Fruit fly (Drosophila melanogaster): ENCODE results near the gene Snoo.

Gene Snoo

DNA sequence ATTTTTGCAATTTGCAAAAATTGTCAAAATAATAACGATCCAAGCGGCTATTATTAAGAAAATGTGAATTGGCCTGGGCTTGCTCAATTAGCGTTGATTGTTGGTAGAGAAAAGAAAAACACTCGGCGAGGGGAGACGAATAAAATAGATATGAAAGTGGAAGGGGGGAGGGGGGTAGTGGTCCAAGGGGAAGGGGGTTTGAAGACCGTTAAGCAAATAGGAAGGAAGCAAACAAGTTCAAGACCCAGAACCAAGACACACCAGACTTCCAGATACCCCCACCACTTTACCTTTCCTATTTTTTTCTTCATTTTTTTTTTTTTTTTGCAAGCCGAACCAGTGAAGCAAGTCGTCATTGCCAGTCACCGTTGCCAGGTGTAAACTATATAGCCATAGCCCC, 14.7 kb downstream of the Snoo start:
- TF ChIP-seq CG17612 (GFP tag; IDR thresholded peaks at IDR 0.05) (0 out of 2 replicates have a peak, but pooled peaks have one; percentile 7), CG30020 (tag; optimal IDR thresholded peaks at IDR 0.05) (no peak), HLH54F (GFP tag; optimal IDR thresholded peaks at IDR 0.05) (no peak), CG32772 (GFP tag; IDR thresholded peaks at IDR 0.05) (no peak), HLH3B (GFP tag; IDR thresholded peaks at IDR 0.05) (no peak), CG8765 (GFP tag; IDR thresholded peaks at IDR 0.05) (no peak), crol (GFP tag; IDR thresholded peaks at IDR 0.05) (peak; percentile 51), al (GFP tag; IDR thresholded peaks at IDR 0.05) (no peak)

DNA sequence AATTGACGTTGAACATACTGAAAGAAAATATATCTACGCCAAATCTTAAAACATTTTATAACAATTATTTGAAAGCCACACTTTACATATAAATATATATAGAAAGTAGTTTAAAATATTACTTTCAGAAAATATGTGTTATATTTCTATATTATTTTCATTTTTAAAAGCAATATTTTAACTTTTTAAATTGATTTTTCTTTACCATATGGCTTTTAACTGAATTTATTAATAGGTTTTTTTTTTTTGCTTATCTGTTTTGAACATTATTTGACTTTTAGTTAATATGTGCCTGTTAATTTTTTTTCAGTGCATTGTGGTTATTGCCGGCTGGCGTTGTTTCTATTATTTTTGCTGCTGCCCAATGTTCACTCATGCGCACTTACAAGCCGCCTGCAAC, 15.9 kb downstream of the Snoo start:
- TF ChIP-seq Nf-YC (tag; optimal IDR thresholded peaks at IDR 0.05) (no peak), CG12391 (tag; optimal IDR thresholded peaks at IDR 0.05) (peak; percentile 10), Deaf1 (tag; optimal IDR thresholded peaks at IDR 0.05) (no peak), CG2875 (GFP tag; optimal IDR thresholded peaks at IDR 0.05) (no peak), CG32767 (GFP tag; IDR thresholded peaks at IDR 0.05) (no peak), Gug (GFP tag; IDR thresholded peaks at IDR 0.05) (no peak), gro (GFP tag; optimal IDR thresholded peaks at IDR 0.05) (no peak), CG32772 (GFP tag; IDR thresholded peaks at IDR 0.05) (no peak), CG10321 (GFP tag; IDR thresholded peaks at IDR 0.05) (no peak), phol (tag; optimal IDR thresholded peaks at IDR 0.05) (peak; percentile 21), Drgx (GFP tag; IDR thresholded peaks at IDR 0.05) (peak; percentile 58), CG7963 (GFP tag; IDR thresholded peaks at IDR 0.05; ENCODE audit: partially characterized antibody) (no peak), ind (GFP tag; optimal IDR thresholded peaks at IDR 0.05) (no peak), odd (GFP tag; optimal IDR thresholded peaks at IDR 0.05) (no peak), CG11504 (tag; optimal IDR thresholded peaks at IDR 0.05) (peak; percentile 41), jigr1 (GFP tag; IDR thresholded peaks at IDR 0.05) (no peak), CG13775 (GFP tag; optimal IDR thresholded peaks at IDR 0.05) (no peak), CG1233 (GFP tag; optimal IDR thresholded peaks at IDR 0.05) (no peak), CG6272 (GFP tag; IDR thresholded peaks at IDR 0.05) (no peak), nmo (GFP tag; optimal IDR thresholded peaks at IDR 0.05) (peak; percentile 8), CG6683 (GFP tag; optimal IDR thresholded peaks at IDR 0.05) (no peak), ems (GFP tag; optimal IDR thresholded peaks at IDR 0.05) (no peak), CG17328 (GFP tag; IDR thresholded peaks at IDR 0.05) (no peak), Nf-YB (GFP tag; optimal IDR thresholded peaks at IDR 0.05) (no peak), CG9797 (GFP tag; optimal IDR thresholded peaks at IDR 0.05) (no peak), rib (GFP tag; IDR thresholded peaks at IDR 0.05) (no peak), CG13424 (tag; optimal IDR thresholded peaks at IDR 0.05) (peak; percentile 13), CG1024 (GFP tag; IDR thresholded peaks at IDR 0.05) (no peak), CG1647 (GFP tag; optimal IDR thresholded peaks at IDR 0.05) (no peak), hb (GFP tag; IDR thresholded peaks at IDR 0.05; ENCODE audit: partially characterized antibody) (no peak), ewg (GFP tag; optimal IDR thresholded peaks at IDR 0.05) (peak; percentile 25), dimm (GFP tag; IDR thresholded peaks at IDR 0.05) (no peak), wdn (GFP tag; IDR thresholded peaks at IDR 0.05) (no peak), CG18599 (GFP tag; optimal IDR thresholded peaks at IDR 0.05) (no peak), NC2α (GFP tag; optimal IDR thresholded peaks at IDR 0.05) (no peak), prd (optimal IDR thresholded peaks at IDR 0.05) (no peak), prd (GFP tag; IDR thresholded peaks at IDR 0.05) (no peak), Med (GFP tag) (peak; percentile 15), CG18262 (tag; optimal IDR thresholded peaks at IDR 0.05) (peak; percentile 11), HmgZ (tag; optimal IDR thresholded peaks at IDR 0.05) (no peak), CG2678 (tag; optimal IDR thresholded peaks at IDR 0.05) (peak; percentile 45), CG15514 (GFP tag; optimal IDR thresholded peaks at IDR 0.05) (no peak), CoRest (tag; optimal IDR thresholded peaks at IDR 0.05) (no peak), lola (GFP tag; optimal IDR thresholded peaks at IDR 0.05) (no peak)

Data from whole organism, embryonic.